Fruit fly (Drosophila melanogaster): ENCODE data around the gene Cyp305a1.

Gene Cyp305a1

DNA sequence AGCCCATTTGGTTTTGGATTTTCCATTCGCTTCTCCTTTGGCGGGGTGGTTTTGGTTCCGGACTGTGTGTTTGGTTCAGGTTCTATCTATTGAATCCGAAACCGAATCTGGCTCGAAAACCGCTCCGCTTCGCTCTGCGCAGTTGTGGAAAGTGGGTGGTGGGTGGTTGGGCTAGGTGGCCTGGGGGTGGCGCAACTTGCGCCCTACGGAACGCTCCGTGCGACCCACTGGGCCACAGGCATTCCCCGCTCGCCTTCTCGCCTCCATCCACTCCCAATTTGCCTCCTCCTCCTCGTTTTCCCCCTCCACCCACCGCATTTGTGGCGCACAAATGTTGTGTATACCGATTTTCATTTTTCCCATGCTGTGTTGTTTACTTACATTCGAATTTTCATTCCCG is 5.6 kb upstream of the Cyp305a1 start:
- TF ChIP-seq HLH4C (GFP tag; IDR thresholded peaks at IDR 0.05; ENCODE audit: partially characterized antibody) (peak; percentile 20; the same call in 1 of the 3 replicates), nom (GFP tag; optimal IDR thresholded peaks at IDR 0.05) (peak; percentile 10), crol (GFP tag; IDR thresholded peaks at IDR 0.05) (peak; percentile 94), CG15073 (GFP tag; optimal IDR thresholded peaks at IDR 0.05) (no peak), CG15514 (GFP tag; optimal IDR thresholded peaks at IDR 0.05) (peak; percentile 98), Scr (GFP tag; IDR thresholded peaks at IDR 0.05; ENCODE audit: partially characterized antibody) (no peak), YL-1 (GFP tag; optimal IDR thresholded peaks at IDR 0.05) (peak; percentile 33), ato (GFP tag; IDR thresholded peaks at IDR 0.05; ENCODE audit: partially characterized antibody) (0 out of 2 replicates have a peak, but pooled peaks have one; percentile 17), CG34422 (GFP tag; IDR thresholded peaks at IDR 0.05) (peak; percentile 10; the same call in 1 of the 3 replicates), inv (GFP tag; IDR thresholded peaks at IDR 0.05; ENCODE audit: partially characterized antibody) (peak; percentile 14; the same call in 1 of the 2 replicates), MESR4 (GFP tag; optimal IDR thresholded peaks at IDR 0.05) (peak; percentile 28), ewg (GFP tag; optimal IDR thresholded peaks at IDR 0.05) (peak; percentile 92), MBD-R2 (GFP tag; IDR thresholded peaks at IDR 0.05) (peak; percentile 10; the same call in 1 of the 2 replicates), nerfin-1 (tag; optimal IDR thresholded peaks at IDR 0.05) (peak; percentile 3), NFAT (GFP tag; IDR thresholded peaks at IDR 0.05) (0 out of 2 replicates have a peak, but pooled peaks have one; percentile 10), E2f2 (GFP tag; IDR thresholded peaks at IDR 0.05) (peak; percentile 23; the same call in 1 of the 2 replicates), Bgb (GFP tag; IDR thresholded peaks at IDR 0.05; ENCODE audit: partially characterized antibody) (peak; percentile 31), CG10321 (GFP tag; IDR thresholded peaks at IDR 0.05) (0 out of 2 replicates have a peak, but pooled peaks have one; percentile 14), chinmo (GFP tag; IDR thresholded peaks at IDR 0.05; ENCODE audit: partially characterized antibody) (0 out of 4 replicates have a peak, but pooled peaks have one; percentile 13), amos (GFP tag; IDR thresholded peaks at IDR 0.05; ENCODE audit: partially characterized antibody) (peak; percentile 37; the same call in 1 of the 2 replicates), pzg (GFP tag; optimal IDR thresholded peaks at IDR 0.05) (peak; percentile 23), CG8281 (tag; optimal IDR thresholded peaks at IDR 0.05) (no peak), CG32767 (GFP tag; IDR thresholded peaks at IDR 0.05) (peak; percentile 80), so (GFP tag; IDR thresholded peaks at IDR 0.05) (0 out of 3 replicates have a peak, but pooled peaks have one; percentile 12), rib (GFP tag; IDR thresholded peaks at IDR 0.05) (no peak), exex (tag; optimal IDR thresholded peaks at IDR 0.05) (no peak), gce (GFP tag; IDR thresholded peaks at IDR 0.05) (0 out of 3 replicates have a peak, but pooled peaks have one; percentile 7), mam (GFP tag; optimal IDR thresholded peaks at IDR 0.05) (no peak), seq (GFP tag; IDR thresholded peaks at IDR 0.05) (peak; percentile 28; the same call in 1 of the 2 replicates)

DNA sequence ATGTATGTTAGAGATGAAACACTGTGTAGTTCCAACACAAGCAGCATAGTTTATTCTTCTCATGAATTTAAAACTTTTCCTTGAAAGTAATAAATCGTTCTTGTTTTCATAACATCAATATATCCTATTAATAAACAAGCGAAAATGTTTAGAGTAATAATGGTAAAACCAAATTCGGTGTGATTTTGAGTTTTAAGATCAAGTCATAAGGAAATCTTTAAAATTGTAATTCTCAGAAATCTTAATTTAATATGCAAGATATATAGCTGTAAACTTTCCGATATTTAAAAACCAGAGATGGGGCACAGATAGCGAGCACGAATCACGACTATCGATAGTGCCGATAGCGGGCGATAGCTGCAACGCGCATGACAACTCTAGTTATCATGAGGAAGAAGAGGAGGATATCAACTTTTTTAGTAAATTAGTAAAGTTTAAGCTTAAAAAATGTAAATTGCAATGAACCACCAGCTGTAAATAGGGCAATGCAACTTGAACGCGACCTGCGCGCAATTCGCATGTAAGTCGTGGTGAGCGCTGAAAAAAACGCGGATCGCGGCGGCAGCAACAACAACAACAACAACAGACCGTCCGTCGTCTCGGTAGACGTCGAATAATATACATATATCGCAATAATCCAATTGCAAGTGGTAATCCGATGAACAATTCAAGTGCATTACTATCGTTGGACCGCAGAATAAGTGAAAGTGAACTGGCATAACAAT is 4.8 kb upstream of the Cyp305a1 start, which contains the start of the genes Fibp and Deaf1:
Gene Fibp, minus strand, starts transcription at position 161 of the 725 bp plus-strand sequence.
Gene Deaf1, plus strand, starts transcription at position 368 of the 725 bp plus-strand sequence.
- TF ChIP-seq CG10267 (tag; optimal IDR thresholded peaks at IDR 0.05), result peak; percentile 72
- TF ChIP-seq CG9215 (GFP tag; IDR thresholded peaks at IDR 0.05), result peak; percentile 75
- TF ChIP-seq ranshi (GFP tag; IDR thresholded peaks at IDR 0.05), result peak; percentile 39; the same call in 1 of the 2 replicates
- TF ChIP-seq CG34224 (GFP tag; IDR thresholded peaks at IDR 0.05; ENCODE audit: partially characterized antibody), result peak; percentile 91
- TF ChIP-seq crol (GFP tag; IDR thresholded peaks at IDR 0.05), result no peak
- TF ChIP-seq Mrtf (GFP tag; IDR thresholded peaks at IDR 0.05), result 0 out of 3 replicates have a peak, but pooled peaks have one; percentile 39
- peak; percentile 81 for TF ChIP-seq CG2712 (tag; optimal IDR thresholded peaks at IDR 0.05)
- TF ChIP-seq HLH3B (GFP tag; IDR thresholded peaks at IDR 0.05), result 0 out of 2 replicates have a peak, but pooled peaks have one; percentile 41
- TF ChIP-seq crc (GFP tag; optimal IDR thresholded peaks at IDR 0.05), result peak; percentile 53
- TF ChIP-seq Usf (GFP tag; optimal IDR thresholded peaks at IDR 0.05), result peak; percentile 41
- TF ChIP-seq MTF-1 (GFP tag; optimal IDR thresholded peaks at IDR 0.05; ENCODE audit: borderline replicate concordance), result no peak
- TF ChIP-seq Elba2 (GFP tag; optimal IDR thresholded peaks at IDR 0.05), result peak; percentile 95
- peak; percentile 40 for TF ChIP-seq NC2α (GFP tag; optimal IDR thresholded peaks at IDR 0.05)
- peak; percentile 63 for TF ChIP-seq CG13123 (GFP tag; optimal IDR thresholded peaks at IDR 0.05)
- TF ChIP-seq CG8359 (GFP tag; optimal IDR thresholded peaks at IDR 0.05; ENCODE audit: borderline replicate concordance), result peak; percentile 5
- TF ChIP-seq cad (GFP tag; optimal IDR thresholded peaks at IDR 0.05), result no peak
- TF ChIP-seq gt (GFP tag; IDR thresholded peaks at IDR 0.05), result no peak
- peak; percentile 45 for TF ChIP-seq gcm (GFP tag; optimal IDR thresholded peaks at IDR 0.05)
- peak; percentile 80 for TF ChIP-seq CG13624 (GFP tag; optimal IDR thresholded peaks at IDR 0.05)
- TF ChIP-seq Side (GFP tag; optimal IDR thresholded peaks at IDR 0.05), result peak; percentile 80
